Worm (Caenorhabditis elegans) whole organism, late embryonic: ENCODE data around the gene mms-19.

Experiments
- C38D4.7 ChIP-seq: fragments of 200-800 bp; sonication (Bioruptor generic); optimal IDR thresholded peaks from 2 replicates; lab custom pipeline; 2018; ENCODE audit warnings: mild to moderate bottlenecking, missing genetic modification characterization, moderate library complexity, missing compliant biosample characterization
- F13H6.1 ChIP-seq: sonication (generic microtip); optimal IDR thresholded peaks from 2 replicates; lab custom pipeline; 2016; ENCODE audit warnings: missing genetic modification characterization, missing compliant biosample characterization
- K02D7.2 ChIP-seq: sonication (generic microtip); optimal IDR thresholded peaks from 2 replicates; lab custom pipeline; 2017; ENCODE audit warnings: mild to moderate bottlenecking, missing genetic modification characterization, missing compliant biosample characterization
- T23F11.4 ChIP-seq: fragments of 200-800 bp; sonication (Bioruptor generic); optimal IDR thresholded peaks from 2 replicates; lab custom pipeline; 2018; ENCODE audit warnings: mild to moderate bottlenecking, missing genetic modification characterization, missing compliant biosample characterization
- Y22D7AL.16 ChIP-seq: sonication (generic microtip); optimal IDR thresholded peaks from 2 replicates; lab custom pipeline; 2016; ENCODE audit warnings: missing genetic modification characterization, missing compliant biosample characterization
- ahr-1 ChIP-seq: sonication (generic microtip); optimal IDR thresholded peaks from 2 replicates; lab custom pipeline; 2016; ENCODE audit warnings: missing genetic modification characterization, missing compliant biosample characterization
- ama-1 ChIP-seq: fragments of 150-350 bp; optimal IDR thresholded peaks from 2 replicates; lab custom pipeline; 2014
- ceh-14 ChIP-seq: sonication (generic microtip); optimal IDR thresholded peaks from 2 replicates; lab custom pipeline; 2016; ENCODE audit warnings: missing genotype, missing genetic modification characterization, missing compliant biosample characterization
- ceh-18 ChIP-seq: sonication (generic microtip); optimal IDR thresholded peaks from 2 replicates; lab custom pipeline; 2016; ENCODE audit warnings: missing genetic modification characterization, missing compliant biosample characterization
- ceh-2 ChIP-seq: sonication (generic microtip); optimal IDR thresholded peaks from 2 replicates; lab custom pipeline; 2016; ENCODE audit warnings: missing genotype, missing genetic modification characterization, missing compliant biosample characterization
- ceh-22 ChIP-seq: sonication (generic microtip); optimal IDR thresholded peaks from 2 replicates; lab custom pipeline; 2017; ENCODE audit warnings: missing biosample characterization, missing genetic modification characterization
- ceh-24 ChIP-seq: sonication (generic microtip); optimal IDR thresholded peaks from 2 replicates; lab custom pipeline; 2016; ENCODE audit warnings: mild to moderate bottlenecking, missing genetic modification characterization, missing compliant biosample characterization
- ceh-30 ChIP-seq: fragments of 150-350 bp; optimal IDR thresholded peaks from 2 replicates; lab custom pipeline; 2014; ENCODE audit warnings: missing biosample characterization, missing genetic modification characterization
- ceh-34 ChIP-seq: sonication (generic microtip); optimal IDR thresholded peaks from 2 replicates; lab custom pipeline; 2016; ENCODE audit warnings: mild to moderate bottlenecking, missing genetic modification characterization, missing compliant biosample characterization
- ceh-45 ChIP-seq: fragments of 200-800 bp; sonication (Bioruptor generic); IDR thresholded peaks from 2 replicates; pipeline ENCODE4 v1.3.6; 2022; ENCODE audit warnings: missing genetic modification reagents, missing genetic modification characterization, missing compliant biosample characterization
- ceh-6 ChIP-seq: fragments of 200-800 bp; sonication (Bioruptor generic); optimal IDR thresholded peaks from 2 replicates; lab custom pipeline; 2018; ENCODE audit warnings: mild to moderate bottlenecking, missing genetic modification characterization, missing compliant biosample characterization
- ceh-9 ChIP-seq: sonication (generic microtip); optimal IDR thresholded peaks from 2 replicates; lab custom pipeline; 2016; ENCODE audit warnings: mild to moderate bottlenecking, missing genetic modification characterization, inconsistent platforms, missing compliant biosample characterization
- che-1 ChIP-seq: sonication (generic microtip); optimal IDR thresholded peaks from 2 replicates; lab custom pipeline; 2016; ENCODE audit warnings: mild to moderate bottlenecking, missing genetic modification characterization, missing compliant biosample characterization
- dve-1 ChIP-seq: sonication (generic microtip); optimal IDR thresholded peaks from 2 replicates; lab custom pipeline; 2017; ENCODE audit warnings: antibody characterized with exemption, mild to moderate bottlenecking, missing genetic modification characterization, missing compliant biosample characterization
- elt-2 ChIP-seq: sonication (generic microtip); optimal IDR thresholded peaks from 2 replicates; lab custom pipeline; 2016; ENCODE audit warnings: missing genetic modification reagents, missing genetic modification characterization, missing compliant biosample characterization
- ets-4 ChIP-seq: sonication (generic microtip); optimal IDR thresholded peaks from 2 replicates; lab custom pipeline; 2016; ENCODE audit warnings: missing genetic modification characterization, missing compliant biosample characterization
- fkh-10 ChIP-seq: fragments of 150-350 bp; optimal IDR thresholded peaks from 2 replicates; lab custom pipeline; 2014; ENCODE audit warnings: missing biosample characterization, missing genetic modification reagents, missing genetic modification characterization
- fkh-6 ChIP-seq: sonication (generic microtip); optimal IDR thresholded peaks from 2 replicates; lab custom pipeline; 2016; ENCODE audit warnings: missing genetic modification characterization, missing compliant biosample characterization
- hlh-13 ChIP-seq: fragments of 200-800 bp; sonication (Bioruptor generic); optimal IDR thresholded peaks from 2 replicates; lab custom pipeline; 2018; ENCODE audit warnings: mild to moderate bottlenecking, missing genetic modification characterization, missing compliant biosample characterization
- hlh-30 ChIP-seq: sonication (generic microtip); optimal IDR thresholded peaks from 2 replicates; lab custom pipeline; 2017; ENCODE audit warnings: antibody characterized with exemption, missing genetic modification characterization, missing compliant biosample characterization; ENCODE audit not compliant: insufficient read depth
- hlh-6 ChIP-seq: sonication (generic microtip); optimal IDR thresholded peaks from 2 replicates; lab custom pipeline; 2016; ENCODE audit warnings: missing genotype, missing genetic modification characterization, missing compliant biosample characterization
- hlh-8 ChIP-seq: sonication (generic microtip); optimal IDR thresholded peaks from 2 replicates; lab custom pipeline; 2016; ENCODE audit warnings: missing genotype, missing genetic modification characterization, missing compliant biosample characterization
- lim-6 ChIP-seq: sonication (generic microtip); optimal IDR thresholded peaks from 2 replicates; lab custom pipeline; 2016; ENCODE audit warnings: missing genetic modification characterization, missing compliant biosample characterization
- lin-11 ChIP-seq: fragments of 200-800 bp; sonication (Bioruptor generic); optimal IDR thresholded peaks from 2 replicates; lab custom pipeline; 2018; ENCODE audit warnings: mild to moderate bottlenecking, missing genetic modification characterization, missing compliant biosample characterization
- madf-2 ChIP-seq: sonication (generic microtip); optimal IDR thresholded peaks from 2 replicates; lab custom pipeline; 2017; ENCODE audit warnings: missing genetic modification characterization, missing compliant biosample characterization
- mec-3 ChIP-seq: sonication (generic microtip); optimal IDR thresholded peaks from 2 replicates; lab custom pipeline; 2016; ENCODE audit warnings: borderline replicate concordance, missing genetic modification characterization, missing compliant biosample characterization
- nfya-1 ChIP-seq: sonication (generic microtip); optimal IDR thresholded peaks from 2 replicates; lab custom pipeline; 2017; ENCODE audit warnings: missing genetic modification characterization, mild to moderate bottlenecking, missing compliant biosample characterization, antibody characterized with exemption, moderate library complexity
- nhr-11 ChIP-seq: fragments of 150-350 bp; optimal IDR thresholded peaks from 2 replicates; lab custom pipeline; 2014; ENCODE audit warnings: missing biosample characterization, missing genetic modification characterization
- nhr-232 ChIP-seq: sonication (generic microtip); optimal IDR thresholded peaks from 2 replicates; lab custom pipeline; 2016; ENCODE audit warnings: missing genetic modification characterization, missing compliant biosample characterization
- npax-4 ChIP-seq: sonication (generic microtip); optimal IDR thresholded peaks from 2 replicates; lab custom pipeline; 2016; ENCODE audit warnings: missing genetic modification characterization, missing compliant biosample characterization
- odd-2 ChIP-seq: sonication (generic microtip); optimal IDR thresholded peaks from 2 replicates; lab custom pipeline; 2017; ENCODE audit warnings: antibody characterized with exemption, mild to moderate bottlenecking, missing genetic modification characterization, missing compliant biosample characterization
- pag-3 ChIP-seq: sonication (generic microtip); optimal IDR thresholded peaks from 2 replicates; lab custom pipeline; 2016; ENCODE audit warnings: missing compliant biosample characterization, missing genetic modification characterization, borderline replicate concordance
- pax-1 ChIP-seq: fragments of 150-350 bp; optimal IDR thresholded peaks from 2 replicates; lab custom pipeline; 2014; ENCODE audit warnings: missing biosample characterization, missing genetic modification characterization
- pha-2 ChIP-seq: sonication (generic microtip); optimal IDR thresholded peaks from 2 replicates; lab custom pipeline; 2017; ENCODE audit warnings: mild to moderate bottlenecking, missing genetic modification characterization, missing compliant biosample characterization
- pha-4 ChIP-seq: fragments of 150-350 bp; optimal IDR thresholded peaks from 2 replicates; lab custom pipeline; 2018; ENCODE audit warnings: missing biosample characterization, missing genetic modification reagents, missing genetic modification characterization
- pqm-1 ChIP-seq: sonication (generic microtip); optimal IDR thresholded peaks from 2 replicates; lab custom pipeline; 2016; ENCODE audit warnings: missing genetic modification characterization, missing compliant biosample characterization
- pros-1 ChIP-seq: fragments of 150-350 bp; optimal IDR thresholded peaks from 2 replicates; lab custom pipeline; 2014; ENCODE audit warnings: missing biosample characterization, missing genetic modification reagents, missing genetic modification characterization
- ref-2 ChIP-seq: sonication (generic microtip); optimal IDR thresholded peaks from 2 replicates; lab custom pipeline; 2016; ENCODE audit warnings: missing genetic modification characterization, missing compliant biosample characterization
- sdc-2 ChIP-seq: sonication (generic microtip); optimal IDR thresholded peaks from 2 replicates; lab custom pipeline; 2016; ENCODE audit warnings: missing genotype, missing genetic modification characterization, missing compliant biosample characterization
- sox-4 ChIP-seq: sonication (generic microtip); optimal IDR thresholded peaks from 2 replicates; lab custom pipeline; 2017; ENCODE audit warnings: mild to moderate bottlenecking, missing genetic modification characterization, inconsistent platforms, missing compliant biosample characterization
- tbx-7 ChIP-seq: sonication (generic microtip); optimal IDR thresholded peaks from 2 replicates; lab custom pipeline; 2016; ENCODE audit warnings: missing genotype, missing genetic modification characterization, missing compliant biosample characterization
- unc-3 ChIP-seq, 2 experiments: fragments of 200-800 bp in 1 of 2; sonication (Bioruptor generic) in 1 of 2; sonication (generic microtip) in 1 of 2; conservative IDR thresholded peaks in 1 of 2; optimal IDR thresholded peaks in 1 of 2; 2 replicates each; pipeline versions ENCODE4 v1.3.6 to Lab custom; 2016 to 2022; ENCODE audit warnings: missing compliant biosample characterization in 2 of 2, missing genetic modification characterization in 2 of 2, missing genetic modification reagents in 1 of 2
- unc-55 ChIP-seq: sonication (generic microtip); optimal IDR thresholded peaks from 2 replicates; lab custom pipeline; 2017; ENCODE audit warnings: missing biosample characterization, missing genetic modification reagents, missing genetic modification characterization
- unc-86 ChIP-seq: sonication (generic microtip); optimal IDR thresholded peaks from 2 replicates; lab custom pipeline; 2016; ENCODE audit warnings: missing genetic modification characterization, missing compliant biosample characterization
- zip-5 ChIP-seq: sonication (generic microtip); optimal IDR thresholded peaks from 2 replicates; lab custom pipeline; 2016; ENCODE audit warnings: missing genetic modification characterization, missing compliant biosample characterization

mms-19 gene

ce11 chrV:5504295-5504694 lies 9.9 kb upstream of the mms-19 start:
- no peak for TF ChIP-seq ceh-30 (tag; lab: Kevin White, UChicago)
- no peak for TF ChIP-seq npax-4 (tag; lab: Kevin White, UChicago)
- no peak for TF ChIP-seq ceh-34 (tag; lab: Kevin White, UChicago)
- TF ChIP-seq unc-3 (GFP tag; conservative IDR thresholded peaks at IDR 0.05; lab: Robert Waterston, UW): no peak
- TF ChIP-seq unc-3 (tag; optimal IDR thresholded peaks at IDR 0.05; lab: Kevin White, UChicago): no peak
- TF ChIP-seq nhr-232 (tag; lab: Kevin White, UChicago): no peak
- TF ChIP-seq zip-5 (tag; lab: Kevin White, UChicago): no peak
- TF ChIP-seq C38D4.7 (GFP tag; lab: Kevin White, UChicago): no peak
- no peak for TF ChIP-seq madf-2 (tag; lab: Kevin White, UChicago)
- no peak for TF ChIP-seq pqm-1
- no peak for TF ChIP-seq Y22D7AL.16
- TF ChIP-seq ceh-18 (tag; lab: Kevin White, UChicago): no peak
- TF ChIP-seq fkh-6: no peak
- no peak for TF ChIP-seq ceh-45 (GFP tag; lab: Robert Waterston, UW)
- TF ChIP-seq fkh-10: no peak
- TF ChIP-seq odd-2 (tag; lab: Kevin White, UChicago): no peak
- TF ChIP-seq lin-11 (tag; lab: Kevin White, UChicago): no peak
- no peak for TF ChIP-seq mec-3
- TF ChIP-seq elt-2 (tag; lab: Kevin White, UChicago): no peak
- TF ChIP-seq nfya-1: no peak

ce11 chrV:5504807-5505442 lies 9.2 kb upstream of the mms-19 start, which contains the start of the genes dnj-19 and nhr-47:
Gene dnj-19 (minus strand): TSS chrV:5504857.
Gene nhr-47 (plus strand): TSS chrV:5505253.
- TF ChIP-seq ceh-22 (no peak), ceh-2 (tag; lab: Kevin White, UChicago) (peak; percentile 29), unc-55 (GFP tag; lab: Kevin White, UChicago) (peak; percentile 61), ceh-18 (tag; lab: Kevin White, UChicago) (peak; percentile 44), dve-1 (peak; percentile 7), unc-86 (peak; percentile 61), che-1 (tag; lab: Kevin White, UChicago) (no peak), lim-6 (tag; lab: Kevin White, UChicago) (no peak), nhr-11 (no peak), hlh-8 (tag; lab: Kevin White, UChicago) (no peak), tbx-7 (tag; lab: Kevin White, UChicago) (no peak), ahr-1 (tag; lab: Kevin White, UChicago) (no peak), lin-11 (tag; lab: Kevin White, UChicago) (no peak), ama-1 (no peak), ceh-14 (tag; lab: Kevin White, UChicago) (peak; percentile 80), K02D7.2 (no peak), ref-2 (tag; lab: Kevin White, UChicago) (peak; percentile 48), pros-1 (tag; lab: Kevin White, UChicago) (no peak), hlh-13 (GFP tag; lab: Kevin White, UChicago) (no peak), ceh-34 (tag; lab: Kevin White, UChicago) (peak; percentile 83), elt-2 (tag; lab: Kevin White, UChicago) (peak; percentile 74), npax-4 (tag; lab: Kevin White, UChicago) (no peak), fkh-6 (no peak), nhr-232 (tag; lab: Kevin White, UChicago) (peak; percentile 29), unc-3 (GFP tag; conservative IDR thresholded peaks at IDR 0.05; lab: Robert Waterston, UW) (peak; percentile 54; the same call in 1 of the 2 replicates), unc-3 (tag; optimal IDR thresholded peaks at IDR 0.05; lab: Kevin White, UChicago) (no peak), ceh-9 (tag; lab: Kevin White, UChicago) (no peak), ets-4 (peak; percentile 27), F13H6.1 (peak; percentile 38), pag-3 (no peak), pax-1 (no peak), ceh-6 (no peak), pha-2 (tag; lab: Kevin White, UChicago) (no peak), hlh-6 (peak; percentile 1), T23F11.4 (peak; percentile 61), pha-4 (no peak), hlh-30 (tag; lab: Kevin White, UChicago) (peak; percentile 26), sdc-2 (peak; percentile 18), ceh-24 (tag; lab: Kevin White, UChicago) (no peak), sox-4 (peak; percentile 16)
